Worm (Caenorhabditis elegans) whole organism, midembryonic: ENCODE measurements around the gene rnp-7.

Source experiments
- flt-1 ChIP-seq: fragments of 200-800 bp; sonication (Bioruptor generic); IDR thresholded peaks from 2 replicates; pipeline ENCODE4 v1.3.6; 2022; ENCODE audit warnings: missing genetic modification characterization, missing compliant biosample characterization
- klf-2 ChIP-seq: fragments of 200-800 bp; sonication (Bioruptor generic); conservative IDR thresholded peaks from 2 replicates; pipeline ENCODE4 v1.3.6; 2022; ENCODE audit warnings: missing genetic modification reagents, missing genetic modification characterization, missing compliant biosample characterization
- med-1 ChIP-seq: sonication (generic microtip); optimal IDR thresholded peaks from 2 replicates; lab custom pipeline; 2017; ENCODE audit warnings: missing genetic modification characterization, mild to moderate bottlenecking, missing compliant biosample characterization, antibody characterized with exemption, missing genetic modification reagents; ENCODE audit not compliant: insufficient read depth
- ztf-23 ChIP-seq: fragments of 200-800 bp; sonication (Bioruptor generic); IDR thresholded peaks from 2 replicates; pipeline ENCODE4 v1.3.6; 2022; ENCODE audit warnings: missing genetic modification reagents, missing genetic modification characterization, missing compliant biosample characterization
- ztf-29 ChIP-seq: fragments of 200-800 bp; sonication (Bioruptor generic); IDR thresholded peaks from 2 replicates; pipeline ENCODE4 v1.3.6; 2022; ENCODE audit warnings: missing genetic modification reagents, missing genetic modification characterization, missing compliant biosample characterization

DNA sequence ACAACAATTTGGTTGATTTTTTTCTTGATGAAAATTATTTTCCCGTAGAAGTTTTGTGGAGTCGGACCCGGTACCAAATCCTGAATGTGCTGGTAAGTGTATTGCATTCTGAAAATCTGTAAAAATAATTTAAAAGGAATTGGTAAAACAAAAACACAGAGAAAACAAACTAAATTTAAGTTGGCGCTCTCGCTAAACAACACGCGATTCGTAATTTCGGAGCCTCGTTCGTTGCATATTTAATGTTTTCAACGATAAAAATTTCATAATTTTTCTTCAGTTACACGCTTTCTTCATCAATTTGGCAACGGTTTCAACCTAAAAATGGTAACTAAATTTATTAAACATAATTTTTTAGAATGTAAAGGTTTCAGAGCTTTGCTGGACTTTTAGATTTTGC, 27.4 kb downstream of the rnp-7 start, which contains the start of the genes pot-1 and ggtb-1:
- TF ChIP-seq med-1 (GFP tag; lab: Kevin White, UChicago) (no peak), ztf-29 (GFP tag; lab: Robert Waterston, UW) (no peak), klf-2 (no peak), ztf-23 (GFP tag; lab: Robert Waterston, UW) (no peak), flt-1 (no peak)
